Comparison of ENCODE assay signal across 1 fruit fly cellular context in the genomic region with DNA sequence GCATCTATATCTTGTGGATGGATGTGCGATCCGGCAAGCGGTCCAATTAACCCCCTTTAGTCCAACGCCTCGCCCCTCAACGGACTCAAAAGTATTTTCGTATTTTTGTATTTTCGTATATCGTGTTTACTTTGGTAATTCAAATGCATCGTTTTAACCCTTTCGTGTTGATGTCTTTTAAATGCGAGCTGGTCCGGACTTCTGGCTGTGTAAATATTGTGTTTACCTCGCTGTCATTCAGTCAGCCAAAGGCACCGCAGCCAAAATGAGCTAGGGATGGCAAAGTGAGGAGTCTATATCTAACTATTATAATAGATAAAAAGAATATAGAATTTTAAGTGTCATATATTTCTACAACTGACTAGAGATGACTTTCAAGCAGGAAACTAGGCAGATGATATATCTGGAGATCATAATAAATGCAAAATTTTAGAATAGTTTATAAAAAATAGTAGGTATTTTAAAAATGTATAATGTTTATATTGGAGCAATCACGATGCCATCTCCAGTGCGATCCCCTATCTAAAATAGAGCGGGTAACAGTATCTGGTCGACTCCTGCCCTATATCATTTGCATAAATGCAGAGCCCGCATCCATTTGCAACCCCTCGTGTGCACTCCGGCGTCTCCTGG.
TF ChIP-seq lines count a peak whose summit lies in the region.

No protein-coding gene starts in this region.

TF ChIP-seq in whole organism, embryonic, 481 proteins besides CTCF, POLR2A, EP300 and RAD21 (continued from another document):
- TF ChIP-seq D (optimal IDR thresholded peaks at IDR 0.05; lab: Kevin White, UChicago) (no peak), D (GFP tag; optimal IDR thresholded peaks at IDR 0.05; lab: Kevin White, UChicago) (no peak), lola (GFP tag; optimal IDR thresholded peaks at IDR 0.05; lab: Kevin White, UChicago) (peak in 1 of 3 experiments; percentile 42), nerfin-2 (GFP tag; IDR thresholded peaks at IDR 0.05; lab: Robert Waterston, UW; ENCODE audit: partially characterized antibody) (no peak), CG31441 (GFP tag; IDR thresholded peaks at IDR 0.05; lab: Robert Waterston, UW) (no peak; the same call in 1 of the 2 replicates), nmo (GFP tag; optimal IDR thresholded peaks at IDR 0.05; lab: Kevin White, UChicago) (peak; percentile 13), ci (GFP tag; IDR thresholded peaks at IDR 0.05; lab: Robert Waterston, UW) (0 out of 3 replicates have a peak, but pooled peaks have one; percentile 41), Dek (tag; optimal IDR thresholded peaks at IDR 0.05; lab: Kevin White, UChicago) (no peak), Adf1 (GFP tag; IDR thresholded peaks at IDR 0.05; lab: Robert Waterston, UW) (no peak), kay (GFP tag; optimal IDR thresholded peaks at IDR 0.05; lab: Kevin White, UChicago) (no peak), CG5953 (GFP tag; IDR thresholded peaks at IDR 0.05; lab: Robert Waterston, UW) (no peak)
TF ChIP-seq in whole organism, embryonic: peak in this region for 33.
